Worm (Caenorhabditis elegans): Measurements from ENCODE around the gene gsto-2.

- TF ChIP-seq pat-9 (tag; optimal IDR thresholded peaks at IDR 0.05) = no peak
- TF ChIP-seq nfya-1 (tag; optimal IDR thresholded peaks at IDR 0.05) = no peak
- TF ChIP-seq ama-1 (optimal IDR thresholded peaks at IDR 0.05) = no peak
- no peak for TF ChIP-seq nhr-11 (tag; optimal IDR thresholded peaks at IDR 0.05)
- TF ChIP-seq fkh-10 (GFP tag; optimal IDR thresholded peaks at IDR 0.05) = no peak
- TF ChIP-seq hlh-6 (tag; optimal IDR thresholded peaks at IDR 0.05) = no peak
- TF ChIP-seq ceh-9 (tag; optimal IDR thresholded peaks at IDR 0.05) = no peak
- TF ChIP-seq madf-2 (tag; optimal IDR thresholded peaks at IDR 0.05) = no peak
- no peak for TF ChIP-seq syd-9 (tag; optimal IDR thresholded peaks at IDR 0.05)
- no peak for TF ChIP-seq pha-4 (tag; optimal IDR thresholded peaks at IDR 0.05)
- no peak for TF ChIP-seq lin-11 (tag; optimal IDR thresholded peaks at IDR 0.05)
- TF ChIP-seq ets-4 (tag; optimal IDR thresholded peaks at IDR 0.05) = no peak
Observed at ce11 chrIII:8573869-8574268, 19.3 kb downstream of the gsto-2 start.
